Fruit fly (Drosophila melanogaster) whole organism, embryonic: Measurements from ENCODE around the gene CG43896.

Experiments
- CG10462 ChIP-seq: fragments of 200-800 bp; sonication (Bioruptor generic); optimal IDR thresholded peaks from 2 replicates; lab custom pipeline; 2016; ENCODE audit warnings: missing biosample characterization, missing genetic modification characterization
- CG10565 ChIP-seq: fragments of 200-800 bp; sonication (Bioruptor generic); optimal IDR thresholded peaks from 3 replicates; lab custom pipeline; 2016; ENCODE audit warnings: missing biosample characterization, mild to moderate bottlenecking, missing genetic modification characterization
- CG10654 ChIP-seq: fragments of 200-800 bp; sonication (Bioruptor generic); optimal IDR thresholded peaks from 2 replicates; lab custom pipeline; 2016; ENCODE audit warnings: missing biosample characterization, missing genetic modification characterization
- CG11456 ChIP-seq: fragments of 200-800 bp; sonication (Bioruptor generic); IDR thresholded peaks from 3 replicates; pipeline ENCODE4 v1.3.6; 2022; ENCODE audit warnings: missing biosample characterization, missing genetic modification characterization
- CG1602 ChIP-seq: fragments of 200-800 bp; sonication (Bioruptor generic); optimal IDR thresholded peaks from 3 replicates; lab custom pipeline; 2016; ENCODE audit warnings: missing biosample characterization, missing genetic modification characterization
- CG18599 ChIP-seq: fragments of 200-800 bp; sonication (Bioruptor generic); optimal IDR thresholded peaks from 3 replicates; lab custom pipeline; 2017; ENCODE audit warnings: missing biosample characterization, missing genetic modification characterization, mild to moderate bottlenecking, moderate library complexity, missing genetic modification reagents
- CG30020 ChIP-seq: fragments of 200-800 bp; optimal IDR thresholded peaks from 2 replicates; lab custom pipeline; 2019; ENCODE audit warnings: missing biosample characterization, mild to moderate bottlenecking, missing genetic modification characterization, moderate library complexity
- CG31224 ChIP-seq: fragments of 200-800 bp; sonication (Bioruptor generic); IDR thresholded peaks from 2 replicates; pipeline ENCODE4 v1.3.6; 2022; ENCODE audit warnings: missing biosample characterization, missing genetic modification characterization
- CG34422 ChIP-seq: fragments of 200-800 bp; sonication (Bioruptor generic); IDR thresholded peaks from 3 replicates; pipeline ENCODE4 v1.3.6; 2022; ENCODE audit warnings: missing biosample characterization, missing genetic modification characterization
- CG5953 ChIP-seq: fragments of 200-800 bp; sonication (Bioruptor generic); IDR thresholded peaks from 2 replicates; pipeline ENCODE4 v1.3.6; 2022; ENCODE audit warnings: missing biosample characterization, missing genetic modification characterization
- CG8281 ChIP-seq: fragments of 200-800 bp; sonication (Bioruptor generic); optimal IDR thresholded peaks from 2 replicates; lab custom pipeline; 2018; ENCODE audit warnings: missing biosample characterization, mild to moderate bottlenecking, missing genetic modification characterization, moderate library complexity
- CG8359 ChIP-seq: fragments of 200-800 bp; sonication (Bioruptor generic); optimal IDR thresholded peaks from 2 replicates; lab custom pipeline; 2017; ENCODE audit warnings: missing biosample characterization, mild to moderate bottlenecking, missing genetic modification characterization, borderline replicate concordance
- CG8944 ChIP-seq: fragments of 200-800 bp; sonication (Bioruptor generic); optimal IDR thresholded peaks from 3 replicates; lab custom pipeline; 2016; ENCODE audit warnings: missing biosample characterization, missing genetic modification characterization
- CG9817 ChIP-seq: fragments of 200-800 bp; sonication (Bioruptor generic); optimal IDR thresholded peaks from 2 replicates; lab custom pipeline; 2018; ENCODE audit warnings: missing biosample characterization, mild to moderate bottlenecking, missing genetic modification characterization, moderate library complexity
- GATAe ChIP-seq: fragments of 200-800 bp; sonication (Bioruptor generic); conservative IDR thresholded peaks from 2 replicates; pipeline ENCODE4 v1.3.6; 2022; ENCODE audit warnings: missing biosample characterization, missing genetic modification characterization
- Gug ChIP-seq: fragments of 200-800 bp; sonication (Bioruptor generic); IDR thresholded peaks from 4 replicates; pipeline ENCODE4 v1.3.6; 2022; ENCODE audit warnings: missing biosample characterization, missing genetic modification characterization
- Hey ChIP-seq: fragments of 200-800 bp; sonication (Bioruptor generic); optimal IDR thresholded peaks from 3 replicates; lab custom pipeline; 2018; ENCODE audit warnings: missing biosample characterization, mild to moderate bottlenecking, missing genetic modification characterization
- HmgD ChIP-seq: fragments of 200-800 bp; sonication (Bioruptor generic); optimal IDR thresholded peaks from 3 replicates; lab custom pipeline; 2016; ENCODE audit warnings: missing biosample characterization, missing genetic modification characterization
- Hr3 ChIP-seq: fragments of 200-800 bp; sonication (Bioruptor generic); optimal IDR thresholded peaks from 3 replicates; lab custom pipeline; 2016; ENCODE audit warnings: missing biosample characterization, missing genetic modification characterization
- MESR4 ChIP-seq: fragments of 200-800 bp; sonication (Bioruptor generic); optimal IDR thresholded peaks from 2 replicates; lab custom pipeline; 2018; ENCODE audit warnings: missing biosample characterization, mild to moderate bottlenecking, missing genetic modification characterization, moderate library complexity
- Neu2 ChIP-seq: fragments of 200-800 bp; sonication (Bioruptor generic); optimal IDR thresholded peaks from 3 replicates; lab custom pipeline; 2016; ENCODE audit warnings: missing biosample characterization, missing genetic modification characterization, borderline replicate concordance
- Nf-YC ChIP-seq: fragments of 200-800 bp; optimal IDR thresholded peaks from 3 replicates; lab custom pipeline; 2019; ENCODE audit warnings: missing biosample characterization, mild to moderate bottlenecking, missing genetic modification characterization, moderate library complexity
- Poxn ChIP-seq: fragments of 200-800 bp; sonication (Bioruptor generic); IDR thresholded peaks from 2 replicates; pipeline ENCODE4 v1.3.6; 2022; ENCODE audit warnings: missing biosample characterization, missing genetic modification characterization
- Ravus ChIP-seq: fragments of 200-800 bp; sonication (Bioruptor generic); IDR thresholded peaks from 2 replicates; pipeline ENCODE4 v1.3.6; 2022; ENCODE audit warnings: missing biosample characterization, missing genetic modification characterization
- Sox100B ChIP-seq: fragments of 200-800 bp; sonication (Bioruptor generic); optimal IDR thresholded peaks from 3 replicates; lab custom pipeline; 2018; ENCODE audit warnings: missing biosample characterization, mild to moderate bottlenecking, missing genetic modification characterization
- Tbp ChIP-seq: fragments of >200 bp; optimal IDR thresholded peaks from 2 replicates; lab custom pipeline; 2018; ENCODE audit warnings: missing biosample characterization, missing genetic modification characterization
- ac ChIP-seq: fragments of 200-800 bp; sonication (Bioruptor generic); optimal IDR thresholded peaks from 3 replicates; lab custom pipeline; 2017; ENCODE audit warnings: missing biosample characterization, mild to moderate bottlenecking, missing genetic modification characterization
- amos ChIP-seq: fragments of 200-800 bp; sonication (Bioruptor generic); IDR thresholded peaks from 2 replicates; pipeline ENCODE4 v1.3.6; 2022; ENCODE audit warnings: missing biosample characterization, missing genetic modification characterization; ENCODE audit not compliant: partially characterized antibody
- bcd ChIP-seq: fragments of 200-800 bp; sonication (Bioruptor generic); optimal IDR thresholded peaks from 2 replicates; lab custom pipeline; 2017; ENCODE audit warnings: missing biosample characterization, mild to moderate bottlenecking, missing genetic modification characterization
- cad ChIP-seq: fragments of >200 bp; optimal IDR thresholded peaks from 2 replicates; lab custom pipeline; 2017; ENCODE audit warnings: missing biosample characterization, missing genetic modification characterization
- chn ChIP-seq: fragments of 200-800 bp; sonication (Bioruptor generic); optimal IDR thresholded peaks from 2 replicates; lab custom pipeline; 2016; ENCODE audit warnings: missing biosample characterization, missing genetic modification characterization
- exex ChIP-seq: fragments of 200-800 bp; sonication (Bioruptor generic); optimal IDR thresholded peaks from 4 replicates; lab custom pipeline; 2018; ENCODE audit warnings: missing biosample characterization, mild to moderate bottlenecking, missing genetic modification characterization, moderate library complexity
- fd96Cb ChIP-seq: fragments of 200-800 bp; sonication (Bioruptor generic); optimal IDR thresholded peaks from 2 replicates; lab custom pipeline; 2018; ENCODE audit warnings: missing biosample characterization, mild to moderate bottlenecking, missing genetic modification characterization, moderate library complexity
- grn ChIP-seq: fragments of 200-800 bp; sonication (Bioruptor generic); optimal IDR thresholded peaks from 3 replicates; lab custom pipeline; 2017; ENCODE audit warnings: missing biosample characterization, missing genetic modification characterization
- gsb ChIP-seq: fragments of 200-800 bp; sonication (Bioruptor generic); IDR thresholded peaks from 2 replicates; pipeline ENCODE4 v1.3.6; 2022; ENCODE audit warnings: missing biosample characterization, missing genetic modification characterization
- inv ChIP-seq: fragments of 200-800 bp; sonication (Bioruptor generic); IDR thresholded peaks from 2 replicates; pipeline ENCODE4 v1.3.6; 2022; ENCODE audit warnings: missing biosample characterization, missing genetic modification characterization; ENCODE audit not compliant: partially characterized antibody
- ken ChIP-seq: fragments of 200-800 bp; sonication (Bioruptor generic); IDR thresholded peaks from 3 replicates; pipeline ENCODE4 v1.3.6; 2022; ENCODE audit warnings: missing biosample characterization, missing genetic modification characterization
- lbe ChIP-seq: fragments of 200-800 bp; sonication (Bioruptor generic); optimal IDR thresholded peaks from 2 replicates; lab custom pipeline; 2016; ENCODE audit warnings: missing biosample characterization, mild to moderate bottlenecking, missing genetic modification characterization
- peb ChIP-seq: fragments of 200-800 bp; sonication (Bioruptor generic); IDR thresholded peaks from 2 replicates; pipeline ENCODE4 v1.3.6; 2022; ENCODE audit warnings: missing biosample characterization, missing genetic modification characterization
- sima ChIP-seq: fragments of 200-800 bp; sonication (Bioruptor generic); optimal IDR thresholded peaks from 2 replicates; lab custom pipeline; 2016; ENCODE audit warnings: missing biosample characterization, missing genetic modification characterization
- tna ChIP-seq: fragments of 200-800 bp; sonication (Bioruptor generic); IDR thresholded peaks from 2 replicates; pipeline ENCODE4 v1.3.6; 2022; ENCODE audit warnings: missing biosample characterization, missing genetic modification characterization; ENCODE audit not compliant: partially characterized antibody
- unpg ChIP-seq: fragments of 200-800 bp; sonication (Bioruptor generic); optimal IDR thresholded peaks from 3 replicates; lab custom pipeline; 2018; ENCODE audit warnings: missing biosample characterization, mild to moderate bottlenecking, missing genetic modification characterization, moderate library complexity
- vvl ChIP-seq: fragments of 200-800 bp; sonication (Bioruptor generic); IDR thresholded peaks from 2 replicates; pipeline ENCODE4 v1.3.6; 2022; ENCODE audit warnings: missing biosample characterization, missing genetic modification characterization

The CG43896 gene

DNA sequence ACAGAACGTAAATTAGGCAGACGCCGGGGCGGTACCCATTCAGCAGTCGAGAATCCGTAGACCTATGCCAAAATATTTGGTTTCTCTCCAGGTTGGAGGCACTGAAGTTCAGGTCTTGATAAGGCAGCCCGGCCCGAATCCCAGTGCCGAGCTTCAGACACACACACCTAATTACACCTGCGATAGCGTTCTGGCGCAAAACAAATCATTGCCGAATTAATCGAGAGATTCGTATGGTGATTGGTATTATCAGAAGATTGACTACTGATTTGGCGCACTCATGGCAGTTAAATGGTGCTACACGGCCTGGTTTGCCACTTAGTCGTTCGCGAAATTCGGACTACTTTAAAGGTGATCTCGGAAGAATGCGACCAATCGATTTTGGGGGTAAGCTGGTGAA is 28.6 kb upstream of the CG43896 start, which contains the start of gene CG7252 (continued):
- no peak for TF ChIP-seq MESR4 (GFP tag; lab: Kevin White, UChicago)
- TF ChIP-seq Gug, result no peak
- TF ChIP-seq vvl (GFP tag; lab: Robert Waterston, UW), result no peak
- no peak for TF ChIP-seq CG9817 (tag; lab: Kevin White, UChicago)
- no peak for TF ChIP-seq CG1602 (GFP tag; lab: Kevin White, UChicago)
- TF ChIP-seq GATAe (GFP tag; lab: Robert Waterston, UW), result peak; percentile 46; the same call in 1 of the 2 replicates
- no peak for TF ChIP-seq CG31224 (GFP tag; lab: Robert Waterston, UW)
- no peak for TF ChIP-seq unpg (GFP tag; lab: Kevin White, UChicago)
- TF ChIP-seq Hey (tag; lab: Kevin White, UChicago), result peak; percentile 87
- peak; percentile 82 for TF ChIP-seq grn (GFP tag; lab: Kevin White, UChicago)
- TF ChIP-seq CG5953, result no peak
- no peak for TF ChIP-seq chn
- TF ChIP-seq CG10565 (GFP tag; lab: Kevin White, UChicago), result no peak
- no peak for TF ChIP-seq Poxn (GFP tag; lab: Robert Waterston, UW)
- TF ChIP-seq CG8359 (GFP tag; lab: Kevin White, UChicago), result no peak
- no peak for TF ChIP-seq CG10654 (GFP tag; lab: Kevin White, UChicago)
- TF ChIP-seq Tbp, result no peak
- TF ChIP-seq sima (GFP tag; lab: Kevin White, UChicago), result no peak
- TF ChIP-seq cad (GFP tag; lab: Kevin White, UChicago), result no peak
- no peak for TF ChIP-seq HmgD (GFP tag; lab: Kevin White, UChicago)
- TF ChIP-seq fd96Cb, result no peak
- TF ChIP-seq ac (GFP tag; lab: Kevin White, UChicago), result no peak
- TF ChIP-seq tna (GFP tag; lab: Robert Waterston, UW), result no peak
- no peak for TF ChIP-seq Hr3 (GFP tag; lab: Kevin White, UChicago)
- peak; percentile 19 for TF ChIP-seq CG18599 (GFP tag; lab: Kevin White, UChicago)
- TF ChIP-seq Ravus (GFP tag; lab: Robert Waterston, UW), result no peak
- no peak for TF ChIP-seq CG10462 (GFP tag; lab: Kevin White, UChicago)
- TF ChIP-seq Sox100B (GFP tag; lab: Kevin White, UChicago), result no peak
- TF ChIP-seq exex (tag; lab: Kevin White, UChicago), result peak; percentile 96
- no peak for TF ChIP-seq Neu2 (GFP tag; lab: Kevin White, UChicago)
- TF ChIP-seq CG11456, result no peak

DNA sequence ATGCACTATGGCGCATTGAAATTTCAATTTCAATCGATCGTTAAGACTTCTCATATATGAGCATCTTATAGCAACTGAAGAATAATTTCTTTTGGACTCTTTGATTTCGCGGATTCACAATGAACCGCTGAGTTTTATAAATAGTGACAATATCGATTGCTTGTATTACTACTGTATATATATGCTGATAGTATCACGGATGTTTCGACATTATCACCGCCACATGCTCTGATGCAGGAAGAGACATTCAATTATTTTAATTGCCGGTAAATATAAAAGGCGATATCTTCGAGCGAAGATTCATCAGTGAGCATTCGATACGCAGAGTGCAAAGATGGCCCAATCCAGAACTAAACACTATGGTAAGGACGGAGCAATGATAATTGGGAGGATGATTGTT is 26.4 kb upstream of the CG43896 start, which contains the start of gene CG17826:
TSS of gene CG17826 (plus strand) at position 301 of the 400 bp plus-strand sequence.
- TF ChIP-seq CG8281 (tag; lab: Kevin White, UChicago) (no peak), CG34422 (GFP tag; lab: Robert Waterston, UW) (no peak), CG8944 (GFP tag; lab: Kevin White, UChicago) (no peak), lbe (GFP tag; lab: Kevin White, UChicago) (no peak), ken (no peak), amos (no peak), Neu2 (GFP tag; lab: Kevin White, UChicago) (no peak), bcd (no peak), peb (no peak), Nf-YC (tag; lab: Kevin White, UChicago) (no peak), gsb (GFP tag; lab: Robert Waterston, UW) (no peak), CG30020 (tag; lab: Kevin White, UChicago) (no peak), inv (GFP tag; lab: Robert Waterston, UW) (no peak)
